Fruit fly (Drosophila melanogaster): Measurements from ENCODE around the gene CG43391.

Gene CG43391

DNA sequence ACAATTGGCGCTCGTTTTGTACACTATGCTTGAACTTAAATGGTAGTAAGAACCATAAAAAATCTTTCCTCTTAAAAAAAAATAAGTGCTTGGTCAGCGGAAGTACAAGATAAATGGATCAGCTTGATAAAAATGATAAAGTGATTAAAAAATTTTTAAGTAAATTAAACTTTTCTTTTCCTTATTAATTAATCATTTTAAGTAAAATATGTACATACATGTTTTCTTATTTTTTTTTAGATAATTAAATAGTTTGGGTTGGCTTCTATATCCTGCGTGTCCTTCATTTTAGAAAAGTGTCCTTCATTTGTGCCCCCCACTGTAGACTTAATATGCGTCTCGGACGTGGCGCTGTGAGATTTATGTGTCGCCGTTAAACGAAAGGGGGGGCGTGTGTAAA, 24.2 kb downstream of the CG43391 start (continued):
- TF ChIP-seq Rfx (GFP tag; IDR thresholded peaks at IDR 0.05) (peak; percentile 38; the same call in 1 of the 2 replicates), aop (GFP tag; IDR thresholded peaks at IDR 0.05) (no peak), Sox102F (GFP tag; optimal IDR thresholded peaks at IDR 0.05) (peak; percentile 30), CG11247 (GFP tag; IDR thresholded peaks at IDR 0.05) (no peak), CG18599 (GFP tag; optimal IDR thresholded peaks at IDR 0.05) (peak; percentile 46), CG17361 (GFP tag; IDR thresholded peaks at IDR 0.05) (peak; percentile 26; the same call in 1 of the 3 replicates), CG18619 (GFP tag; optimal IDR thresholded peaks at IDR 0.05) (peak; percentile 44), HLH4C (GFP tag; IDR thresholded peaks at IDR 0.05; ENCODE audit: partially characterized antibody) (no peak), mld (GFP tag; IDR thresholded peaks at IDR 0.05; ENCODE audit: partially characterized antibody) (no peak), chif (GFP tag; optimal IDR thresholded peaks at IDR 0.05) (no peak), ara (GFP tag; IDR thresholded peaks at IDR 0.05) (no peak), CG10209 (GFP tag; optimal IDR thresholded peaks at IDR 0.05) (peak; percentile 26), CG3281 (GFP tag; optimal IDR thresholded peaks at IDR 0.05) (peak; percentile 70), caup (GFP tag; optimal IDR thresholded peaks at IDR 0.05; ENCODE audit: severe bottlenecking) (peak; percentile 41), salm (tag; optimal IDR thresholded peaks at IDR 0.05) (no peak), CG7556 (GFP tag; optimal IDR thresholded peaks at IDR 0.05) (peak; percentile 75), PHDP (tag; optimal IDR thresholded peaks at IDR 0.05) (peak; percentile 52), tin (GFP tag; optimal IDR thresholded peaks at IDR 0.05) (no peak), ab (GFP tag; optimal IDR thresholded peaks at IDR 0.05) (no peak), CG11085 (GFP tag; IDR thresholded peaks at IDR 0.05) (no peak), Xbp1 (GFP tag; optimal IDR thresholded peaks at IDR 0.05) (peak; percentile 0), CG7357 (GFP tag; IDR thresholded peaks at IDR 0.05) (no peak), pzg (GFP tag; optimal IDR thresholded peaks at IDR 0.05) (no peak), Abd-B (GFP tag; optimal IDR thresholded peaks at IDR 0.05) (no peak), CG7372 (GFP tag; IDR thresholded peaks at IDR 0.05) (no peak), dysf (GFP tag; IDR thresholded peaks at IDR 0.05) (no peak; the same call in 2 of the 3 replicates), CG10147 (GFP tag; optimal IDR thresholded peaks at IDR 0.05) (peak; percentile 27), Fer1 (GFP tag; optimal IDR thresholded peaks at IDR 0.05) (peak; percentile 11), Side (GFP tag; optimal IDR thresholded peaks at IDR 0.05) (no peak), CG11695 (GFP tag; IDR thresholded peaks at IDR 0.05) (0 out of 3 replicates have a peak, but pooled peaks have one; percentile 13), tio (GFP tag; optimal IDR thresholded peaks at IDR 0.05) (peak; percentile 34), CG14050 (GFP tag; IDR thresholded peaks at IDR 0.05) (no peak), CG6854 (GFP tag; optimal IDR thresholded peaks at IDR 0.05) (no peak), CG2678 (tag; optimal IDR thresholded peaks at IDR 0.05) (peak; percentile 65), ind (GFP tag; optimal IDR thresholded peaks at IDR 0.05) (peak; percentile 10)

DNA sequence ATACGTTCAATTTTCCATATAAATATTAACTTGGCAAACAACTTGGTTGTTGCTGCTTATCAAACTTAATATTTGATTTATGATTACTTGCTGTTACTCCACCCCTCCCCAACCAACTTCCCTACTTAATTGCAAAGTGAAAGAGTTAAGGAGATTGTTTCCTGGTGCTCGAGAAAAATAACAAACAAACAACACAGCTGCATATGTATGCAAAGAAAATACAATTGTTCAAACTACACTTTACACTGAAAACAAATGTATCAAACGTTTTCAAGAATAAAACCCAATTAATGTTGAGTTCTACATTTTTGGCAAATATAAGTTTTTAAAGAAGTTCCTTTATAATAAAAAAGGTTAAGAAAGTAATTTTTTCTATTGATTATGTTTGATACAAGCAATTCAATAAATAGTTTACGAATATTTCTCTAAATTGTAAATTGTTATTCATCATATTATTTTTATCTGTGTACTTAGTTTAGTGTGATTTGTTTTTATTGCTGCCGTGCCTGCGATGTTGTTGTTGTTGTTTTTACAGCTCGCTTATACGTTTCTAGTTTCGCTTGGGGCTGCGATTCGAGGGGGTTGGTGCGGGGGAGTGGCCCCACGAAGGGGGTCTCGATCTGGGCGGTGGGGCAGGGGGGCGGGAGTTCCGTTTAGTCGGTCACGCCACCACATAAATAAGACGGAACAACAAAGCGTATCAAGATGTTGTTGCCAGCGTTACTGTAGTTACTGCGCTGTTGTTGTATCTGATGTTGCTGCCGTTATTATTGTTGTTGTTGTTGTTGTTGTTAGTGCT, 25.0 kb downstream of the CG43391 start:
- TF ChIP-seq Asciz (GFP tag; optimal IDR thresholded peaks at IDR 0.05) = peak; percentile 85
- no peak for TF ChIP-seq CG4404 (GFP tag; IDR thresholded peaks at IDR 0.05)
- TF ChIP-seq bbx (GFP tag; IDR thresholded peaks at IDR 0.05; ENCODE audit: partially characterized antibody) = no peak
- TF ChIP-seq lola (GFP tag; optimal IDR thresholded peaks at IDR 0.05) = peak in 1 of 3 experiments; percentile 85
- TF ChIP-seq CG17802 (tag; optimal IDR thresholded peaks at IDR 0.05) = no peak
- TF ChIP-seq salm (tag; optimal IDR thresholded peaks at IDR 0.05) = peak; percentile 44
- peak; percentile 65 for TF ChIP-seq zf30C (GFP tag; optimal IDR thresholded peaks at IDR 0.05)
- TF ChIP-seq wdn (GFP tag; IDR thresholded peaks at IDR 0.05) = peak; percentile 46; the same call in 1 of the 2 replicates
- peak; percentile 90 for TF ChIP-seq CG2712 (tag; optimal IDR thresholded peaks at IDR 0.05)
- TF ChIP-seq CG9817 (tag; optimal IDR thresholded peaks at IDR 0.05) = peak; percentile 54
- TF ChIP-seq CG2202 (tag; optimal IDR thresholded peaks at IDR 0.05) = peak; percentile 63
- no peak for TF ChIP-seq Dp (GFP tag; optimal IDR thresholded peaks at IDR 0.05)
- TF ChIP-seq CG7357 (GFP tag; IDR thresholded peaks at IDR 0.05) = 0 out of 3 replicates have a peak, but pooled peaks have one; percentile 30
- TF ChIP-seq slou (GFP tag; optimal IDR thresholded peaks at IDR 0.05) = no peak
- TF ChIP-seq yki (optimal IDR thresholded peaks at IDR 0.05) = no peak
- no peak for TF ChIP-seq CG11696 (GFP tag; IDR thresholded peaks at IDR 0.05)
- TF ChIP-seq CG1602 (GFP tag; optimal IDR thresholded peaks at IDR 0.05) = peak; percentile 67
